Fruit fly (Drosophila melanogaster): ENCODE results near the gene CG3345.

Gene CG3345

DNA sequence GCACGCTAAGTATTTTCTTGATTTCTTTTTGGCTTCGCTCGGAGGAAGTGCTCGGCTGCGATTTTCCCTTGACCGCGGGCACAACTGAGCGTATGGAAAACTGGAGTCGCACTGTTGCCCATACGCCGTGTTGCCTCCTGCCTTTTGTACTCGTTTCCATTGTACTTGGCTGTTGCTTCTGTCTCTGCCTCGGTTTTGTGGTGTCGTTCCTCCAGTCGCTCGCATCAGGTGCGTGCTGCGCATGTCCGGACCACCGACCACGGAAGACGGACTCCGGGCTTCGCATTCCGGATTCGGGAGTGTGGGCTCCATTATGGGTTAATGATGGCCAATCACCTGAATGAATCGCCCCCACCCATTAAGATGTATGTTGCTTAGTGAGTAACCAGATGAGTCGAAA is 22.8 kb downstream of the CG3345 start, which contains the start of gene CG3625 (continued):
- TF ChIP-seq CG17359 (tag; optimal IDR thresholded peaks at IDR 0.05), result no peak
- no peak for TF ChIP-seq CG2712 (tag; optimal IDR thresholded peaks at IDR 0.05)
- TF ChIP-seq ham (GFP tag; IDR thresholded peaks at IDR 0.05), result no peak
- no peak for TF ChIP-seq Pdp1 (GFP tag; optimal IDR thresholded peaks at IDR 0.05)
- TF ChIP-seq Xbp1 (GFP tag; optimal IDR thresholded peaks at IDR 0.05), result no peak
- no peak for TF ChIP-seq CG8944 (GFP tag; optimal IDR thresholded peaks at IDR 0.05)
- peak; percentile 66 for TF ChIP-seq scrt (GFP tag; optimal IDR thresholded peaks at IDR 0.05)
- no peak for TF ChIP-seq Hsf (GFP tag; optimal IDR thresholded peaks at IDR 0.05)
- TF ChIP-seq schlank (tag; optimal IDR thresholded peaks at IDR 0.05), result no peak
- TF ChIP-seq CG3163 (GFP tag; optimal IDR thresholded peaks at IDR 0.05), result no peak
- TF ChIP-seq CrebB (tag; optimal IDR thresholded peaks at IDR 0.05), result no peak
- no peak for TF ChIP-seq CG15073 (GFP tag; optimal IDR thresholded peaks at IDR 0.05)
- TF ChIP-seq Med (GFP tag), result peak; percentile 81
- no peak for TF ChIP-seq CG11398 (GFP tag; optimal IDR thresholded peaks at IDR 0.05)
- no peak for TF ChIP-seq Blimp-1 (GFP tag; optimal IDR thresholded peaks at IDR 0.05)
- no peak for TF ChIP-seq da (GFP tag; optimal IDR thresholded peaks at IDR 0.05)
- TF ChIP-seq insv (GFP tag; optimal IDR thresholded peaks at IDR 0.05), result no peak
- peak; percentile 54 for TF ChIP-seq CG10543 (GFP tag; optimal IDR thresholded peaks at IDR 0.05)
- peak; percentile 9 for TF ChIP-seq sens (GFP tag)
- TF ChIP-seq Deaf1 (tag; optimal IDR thresholded peaks at IDR 0.05), result peak; percentile 86
- no peak for TF ChIP-seq CG16815 (GFP tag; optimal IDR thresholded peaks at IDR 0.05)
- peak; percentile 20; the same call in 1 of the 2 replicates for TF ChIP-seq amos (GFP tag; IDR thresholded peaks at IDR 0.05; ENCODE audit: partially characterized antibody)
- no peak for TF ChIP-seq tin (GFP tag; optimal IDR thresholded peaks at IDR 0.05)
- TF ChIP-seq Elba2 (GFP tag; optimal IDR thresholded peaks at IDR 0.05), result no peak
- TF ChIP-seq z (GFP tag; IDR thresholded peaks at IDR 0.05), result 0 out of 3 replicates have a peak, but pooled peaks have one; percentile 8
- TF ChIP-seq mam (GFP tag; optimal IDR thresholded peaks at IDR 0.05), result no peak
- no peak for TF ChIP-seq crp (GFP tag; optimal IDR thresholded peaks at IDR 0.05)
- no peak for TF ChIP-seq CG18262 (tag; optimal IDR thresholded peaks at IDR 0.05)
- 0 out of 2 replicates have a peak, but pooled peaks have one; percentile 19 for TF ChIP-seq CG10321 (GFP tag; IDR thresholded peaks at IDR 0.05)
- TF ChIP-seq CG15011 (GFP tag; optimal IDR thresholded peaks at IDR 0.05), result no peak
- no peak for TF ChIP-seq sug (tag; optimal IDR thresholded peaks at IDR 0.05)
- no peak for TF ChIP-seq caup (GFP tag; optimal IDR thresholded peaks at IDR 0.05; ENCODE audit: severe bottlenecking)
- TF ChIP-seq Atf-2 (GFP tag; optimal IDR thresholded peaks at IDR 0.05), result no peak
- TF ChIP-seq CG9215 (GFP tag; IDR thresholded peaks at IDR 0.05), result no peak
- TF ChIP-seq CG14050 (GFP tag; IDR thresholded peaks at IDR 0.05), result no peak
- no peak for TF ChIP-seq CG4360 (GFP tag; IDR thresholded peaks at IDR 0.05)
- TF ChIP-seq tio (GFP tag; optimal IDR thresholded peaks at IDR 0.05), result no peak
- peak; percentile 10; the same call in 1 of the 2 replicates for TF ChIP-seq sna (GFP tag; IDR thresholded peaks at IDR 0.05; ENCODE audit: partially characterized antibody)
- no peak for TF ChIP-seq CG10431 (GFP tag; optimal IDR thresholded peaks at IDR 0.05)
- TF ChIP-seq repo (GFP tag; optimal IDR thresholded peaks at IDR 0.05), result no peak
- no peak for TF ChIP-seq CG12391 (tag; optimal IDR thresholded peaks at IDR 0.05)
- no peak for TF ChIP-seq Hr51 (GFP tag; optimal IDR thresholded peaks at IDR 0.05)
- no peak for TF ChIP-seq fd96Cb (tag; optimal IDR thresholded peaks at IDR 0.05)
- TF ChIP-seq gsb (GFP tag; IDR thresholded peaks at IDR 0.05), result no peak
